Worm (Caenorhabditis elegans) whole organism, mixed stage, embryonic: Measurements from ENCODE around the gene F33E11.3.

Source experiments
- M03D4.4 ChIP-seq: sonication (generic microtip); optimal IDR thresholded peaks from 2 replicates; lab custom pipeline; 2017; ENCODE audit warnings: mild to moderate bottlenecking, missing genetic modification characterization, missing compliant biosample characterization
- bed-3 ChIP-seq: fragments of 200-800 bp; sonication (Bioruptor generic); optimal IDR thresholded peaks from 3 replicates; lab custom pipeline; 2018; ENCODE audit warnings: mild to moderate bottlenecking, missing genetic modification characterization, moderate library complexity, missing compliant biosample characterization
- blmp-1 ChIP-seq: fragments of 150-350 bp; optimal IDR thresholded peaks from 2 replicates; lab custom pipeline; 2014; ENCODE audit warnings: missing biosample characterization, missing genetic modification characterization
- ceh-83 ChIP-seq: fragments of 200-800 bp; sonication (Bioruptor generic); optimal IDR thresholded peaks from 2 replicates; lab custom pipeline; 2018; ENCODE audit warnings: mild to moderate bottlenecking, missing genetic modification characterization, missing compliant biosample characterization
- cnd-1 ChIP-seq: fragments of 200-800 bp; sonication (Bioruptor generic); optimal IDR thresholded peaks from 2 replicates; lab custom pipeline; 2018; ENCODE audit warnings: mild to moderate bottlenecking, missing genetic modification characterization, missing compliant biosample characterization
- drap-1 ChIP-seq: fragments of 200-800 bp; sonication (Bioruptor generic); optimal IDR thresholded peaks from 3 replicates; lab custom pipeline; 2018; ENCODE audit warnings: mild to moderate bottlenecking, missing genetic modification characterization, missing compliant biosample characterization
- elt-1 ChIP-seq: sonication (generic microtip); optimal IDR thresholded peaks from 2 replicates; lab custom pipeline; 2017; ENCODE audit warnings: missing genetic modification characterization, mild to moderate bottlenecking, missing compliant biosample characterization, antibody characterized with exemption, moderate library complexity, borderline replicate concordance; ENCODE audit not compliant: insufficient read depth
- ham-2 ChIP-seq: fragments of 200-800 bp; sonication (Bioruptor generic); optimal IDR thresholded peaks from 2 replicates; lab custom pipeline; 2018; ENCODE audit warnings: mild to moderate bottlenecking, missing genetic modification characterization, missing compliant biosample characterization
- hlh-1 ChIP-seq: fragments of 150-350 bp; optimal IDR thresholded peaks from 2 replicates; lab custom pipeline; 2014; ENCODE audit warnings: missing biosample characterization, missing genetic modification reagents, missing genetic modification characterization
- lin-13 ChIP-seq: fragments of 150-350 bp; optimal IDR thresholded peaks from 2 replicates; lab custom pipeline; 2014; ENCODE audit warnings: missing biosample characterization, missing genetic modification characterization
- lin-32 ChIP-seq: fragments of 200-800 bp; sonication (Bioruptor generic); optimal IDR thresholded peaks from 2 replicates; lab custom pipeline; 2018; ENCODE audit warnings: mild to moderate bottlenecking, missing genetic modification characterization, missing compliant biosample characterization
- lsy-2 ChIP-seq: fragments of 150-350 bp; optimal IDR thresholded peaks from 2 replicates; lab custom pipeline; 2014; ENCODE audit warnings: missing biosample characterization, missing genetic modification characterization
- mab-5 ChIP-seq: fragments of 150-350 bp; optimal IDR thresholded peaks from 2 replicates; lab custom pipeline; 2014; ENCODE audit warnings: missing biosample characterization, missing genetic modification characterization
- mep-1 ChIP-seq: fragments of 150-350 bp; optimal IDR thresholded peaks from 2 replicates; lab custom pipeline; 2017; ENCODE audit warnings: missing biosample characterization, missing genetic modification reagents, missing genetic modification characterization, inconsistent platforms
- mls-2 ChIP-seq: sonication (generic microtip); optimal IDR thresholded peaks from 2 replicates; lab custom pipeline; 2016; ENCODE audit warnings: mild to moderate bottlenecking, missing genetic modification characterization, moderate library complexity, missing compliant biosample characterization
- nhr-2 ChIP-seq: fragments of 150-350 bp; optimal IDR thresholded peaks from 2 replicates; lab custom pipeline; 2014; ENCODE audit warnings: missing biosample characterization, missing genetic modification characterization
- nhr-237 ChIP-seq: fragments of 150-350 bp; optimal IDR thresholded peaks from 2 replicates; lab custom pipeline; 2014; ENCODE audit warnings: missing biosample characterization, missing genetic modification characterization
- nhr-28 ChIP-seq: fragments of 150-350 bp; optimal IDR thresholded peaks from 2 replicates; lab custom pipeline; 2014; ENCODE audit warnings: missing biosample characterization, missing genetic modification characterization
- pha-4 ChIP-seq: fragments of 150-350 bp; optimal IDR thresholded peaks from 2 replicates; lab custom pipeline; 2018; ENCODE audit warnings: missing biosample characterization, missing genetic modification reagents, missing genetic modification characterization
- sem-2 ChIP-seq: fragments of 200-800 bp; sonication (Bioruptor generic); optimal IDR thresholded peaks from 2 replicates; lab custom pipeline; 2018; ENCODE audit warnings: mild to moderate bottlenecking, missing genetic modification characterization, missing compliant biosample characterization
- snpc-4 ChIP-seq: fragments of 150-350 bp; optimal IDR thresholded peaks from 2 replicates; lab custom pipeline; 2014; ENCODE audit warnings: missing biosample characterization, missing genetic modification characterization
- sptf-1 ChIP-seq: sonication (generic microtip); optimal IDR thresholded peaks from 2 replicates; lab custom pipeline; 2017; ENCODE audit warnings: mild to moderate bottlenecking, missing genetic modification characterization, moderate library complexity, missing compliant biosample characterization
- tbx-8 ChIP-seq: fragments of 200-800 bp; sonication (Bioruptor generic); optimal IDR thresholded peaks from 2 replicates; lab custom pipeline; 2018; ENCODE audit warnings: mild to moderate bottlenecking, missing genetic modification characterization, moderate library complexity, missing compliant biosample characterization
- unc-62 ChIP-seq: fragments of 150-350 bp; optimal IDR thresholded peaks from 2 replicates; lab custom pipeline; 2014; ENCODE audit warnings: missing biosample characterization, missing genetic modification reagents, missing genetic modification characterization

Gene F33E11.3

DNA sequence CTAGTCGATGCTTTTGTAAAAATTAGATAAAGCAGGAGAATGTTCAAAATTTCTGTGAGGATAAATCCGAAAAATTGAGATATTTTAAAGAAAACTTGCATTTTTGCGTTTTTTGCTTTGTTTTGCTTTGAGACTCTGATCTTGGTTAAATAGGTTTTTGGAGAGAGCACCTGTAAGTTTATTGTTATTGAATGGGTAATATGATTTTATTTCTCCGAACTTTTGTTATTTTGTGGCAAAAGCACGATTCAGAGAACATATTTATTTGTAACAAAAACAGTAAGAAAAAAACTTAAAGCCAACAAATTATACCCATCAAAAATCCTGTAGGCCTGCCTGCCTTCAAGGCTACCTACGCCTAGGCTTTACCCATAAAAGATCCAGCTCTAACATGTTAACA is 49.9 kb downstream of the F33E11.3 start, which contains the start of gene str-121:
str-121 (minus strand) TSS at position 101 of the 400 bp plus-strand sequence.
- TF ChIP-seq hlh-1 (tag; lab: Kevin White, UChicago) (no peak), nhr-237 (no peak), mls-2 (tag; lab: Kevin White, UChicago) (no peak), nhr-28 (tag; lab: Kevin White, UChicago) (no peak), mep-1 (tag; lab: Kevin White, UChicago) (no peak), sem-2 (GFP tag; lab: Kevin White, UChicago) (no peak), bed-3 (GFP tag; lab: Kevin White, UChicago) (no peak), M03D4.4 (tag; lab: Kevin White, UChicago) (no peak), ham-2 (GFP tag; lab: Kevin White, UChicago) (no peak), snpc-4 (tag; lab: Kevin White, UChicago) (no peak), nhr-2 (tag; lab: Kevin White, UChicago) (no peak), ceh-83 (no peak), blmp-1 (tag; lab: Kevin White, UChicago) (no peak), elt-1 (tag; lab: Kevin White, UChicago) (no peak), unc-62 (no peak), lsy-2 (no peak), drap-1 (GFP tag; lab: Kevin White, UChicago) (no peak), lin-13 (tag; lab: Kevin White, UChicago) (no peak)

ce11 chrV:251652-252051 is 52.9 kb downstream of the F33E11.3 start, which contains the start of gene oac-39:
TSS of gene oac-39 (minus strand) at chrV:251752.
- TF ChIP-seq tbx-8 (GFP tag; lab: Kevin White, UChicago) (no peak), mab-5 (tag; lab: Kevin White, UChicago) (no peak), lin-32 (no peak), sptf-1 (no peak), elt-1 (tag; lab: Kevin White, UChicago) (no peak), drap-1 (GFP tag; lab: Kevin White, UChicago) (no peak), cnd-1 (tag; lab: Kevin White, UChicago) (no peak), pha-4 (no peak), lsy-2 (no peak)
